Fruit fly (Drosophila melanogaster): ENCODE results near the gene Snmp2.

Gene Snmp2

dm6 chr3L:7772160-7772798 is 29.4 kb upstream of the Snmp2 start:
- no peak for TF ChIP-seq CG9705 (GFP tag; optimal IDR thresholded peaks at IDR 0.05)
- no peak for TF ChIP-seq Vsx2 (GFP tag; optimal IDR thresholded peaks at IDR 0.05; ENCODE audit: partially characterized antibody)
- TF ChIP-seq dl (GFP tag; optimal IDR thresholded peaks at IDR 0.05; ENCODE audit: insufficient read depth in 1 of 2, partially characterized antibody in 2 of 2) = no peak
- TF ChIP-seq Sp1 (GFP tag; optimal IDR thresholded peaks at IDR 0.05) = no peak

dm6 chr3L:7768252-7768651 is 25.4 kb upstream of the Snmp2 start, which contains the start of gene CG32371:
Gene CG32371 (minus strand): TSS chr3L:7768352.
- TF ChIP-seq lola (GFP tag; optimal IDR thresholded peaks at IDR 0.05) (no peak), Hr83 (GFP tag; optimal IDR thresholded peaks at IDR 0.05; ENCODE audit: poor library complexity, severe bottlenecking) (no peak), Myc (optimal IDR thresholded peaks at IDR 0.05) (no peak), Rel (GFP tag; optimal IDR thresholded peaks at IDR 0.05) (no peak), Rel (tag; optimal IDR thresholded peaks at IDR 0.05) (no peak), Jra (GFP tag; optimal IDR thresholded peaks at IDR 0.05) (no peak), Hnf4 (GFP tag; optimal IDR thresholded peaks at IDR 0.05) (no peak), psq (GFP tag; optimal IDR thresholded peaks at IDR 0.05) (no peak)

- no peak for TF ChIP-seq Rel (GFP tag; optimal IDR thresholded peaks at IDR 0.05)
- TF ChIP-seq Rel (tag; optimal IDR thresholded peaks at IDR 0.05) = peak; percentile 74
- TF ChIP-seq fru (GFP tag; optimal IDR thresholded peaks at IDR 0.05) = no peak
- peak; percentile 47 for TF ChIP-seq br (GFP tag; optimal IDR thresholded peaks at IDR 0.05)
These were observed 17.3 kb upstream of the Snmp2 start, which contains the start of gene Hn for dm6 chr3L:7759835-7760780. Gene Hn (plus strand): TSS chr3L:7760453.

dm6 chr3L:7754109-7754508 is 11.3 kb upstream of the Snmp2 start, which contains the start of gene CG7409:
Gene CG7409 (plus strand): TSS chr3L:7754409.
- TF ChIP-seq HLH106 (tag; optimal IDR thresholded peaks at IDR 0.05) (no peak), ey (GFP tag; optimal IDR thresholded peaks at IDR 0.05) (no peak), jim (GFP tag; optimal IDR thresholded peaks at IDR 0.05) (no peak), Jra (GFP tag; optimal IDR thresholded peaks at IDR 0.05) (no peak), Dfd (GFP tag; optimal IDR thresholded peaks at IDR 0.05) (no peak), woc (GFP tag; optimal IDR thresholded peaks at IDR 0.05) (no peak), N (GFP tag; optimal IDR thresholded peaks at IDR 0.05) (no peak), brk (GFP tag; optimal IDR thresholded peaks at IDR 0.05) (no peak), Myc (optimal IDR thresholded peaks at IDR 0.05) (no peak), dmrt93B (GFP tag; optimal IDR thresholded peaks at IDR 0.05) (no peak), lola (GFP tag; optimal IDR thresholded peaks at IDR 0.05) (no peak), CrebA (GFP tag; optimal IDR thresholded peaks at IDR 0.05; ENCODE audit: borderline replicate concordance) (no peak), Vsx2 (GFP tag; optimal IDR thresholded peaks at IDR 0.05; ENCODE audit: partially characterized antibody) (no peak), Mio (GFP tag; optimal IDR thresholded peaks at IDR 0.05) (no peak), Dif (GFP tag; optimal IDR thresholded peaks at IDR 0.05; ENCODE audit: partially characterized antibody) (no peak), sv (GFP tag; optimal IDR thresholded peaks at IDR 0.05) (no peak), fru (GFP tag; optimal IDR thresholded peaks at IDR 0.05) (no peak), dl (GFP tag; optimal IDR thresholded peaks at IDR 0.05; ENCODE audit: insufficient read depth in 1 of 2, partially characterized antibody in 2 of 2) (no peak)

- TF ChIP-seq Mio (GFP tag; optimal IDR thresholded peaks at IDR 0.05) (no peak), GATAd (GFP tag; optimal IDR thresholded peaks at IDR 0.05) (no peak)
These were observed 4.2 kb upstream of the Snmp2 start, which contains the start of gene CG13685 for dm6 chr3L:7747044-7747443. Gene CG13685 (plus strand): TSS chr3L:7747344.

- TF ChIP-seq CG9705 (GFP tag; optimal IDR thresholded peaks at IDR 0.05) = no peak
- peak; percentile 13 for TF ChIP-seq Vsx2 (GFP tag; optimal IDR thresholded peaks at IDR 0.05; ENCODE audit: partially characterized antibody)
These were observed 900 bp upstream of the Snmp2 start for dm6 chr3L:7743741-7744140.
